Worm (Caenorhabditis elegans): ENCODE data around the gene nhr-156.

ce11 chrV:3891919-3892318, 14.0 kb upstream of the nhr-156 start, which contains the start of gene C17E7.12:
- no peak for TF ChIP-seq fos-1 (tag; optimal IDR thresholded peaks at IDR 0.05)
- TF ChIP-seq nhr-76 (tag; optimal IDR thresholded peaks at IDR 0.05): no peak
- no peak for TF ChIP-seq nhr-11 (tag; optimal IDR thresholded peaks at IDR 0.05)
- no peak for TF ChIP-seq ztf-11 (tag; optimal IDR thresholded peaks at IDR 0.05)
- TF ChIP-seq ama-1 (optimal IDR thresholded peaks at IDR 0.05): no peak
- no peak for TF ChIP-seq fkh-10 (GFP tag; optimal IDR thresholded peaks at IDR 0.05)
- TF ChIP-seq unc-39 (tag; optimal IDR thresholded peaks at IDR 0.05): no peak
- no peak for TF ChIP-seq nhr-67 (tag; optimal IDR thresholded peaks at IDR 0.05)
- no peak for TF ChIP-seq pqm-1 (tag; optimal IDR thresholded peaks at IDR 0.05)
- no peak for TF ChIP-seq ZK546.5 (tag; optimal IDR thresholded peaks at IDR 0.05)
- no peak for TF ChIP-seq elt-3 (tag; optimal IDR thresholded peaks at IDR 0.05)
- TF ChIP-seq unc-62 (GFP tag; optimal IDR thresholded peaks at IDR 0.05): no peak

All from whole organism, L3 larva.